Fruit fly (Drosophila melanogaster): Measurements from ENCODE around the gene CG42832.

- TF ChIP-seq psq (optimal IDR thresholded peaks at IDR 0.05) (no peak), ttk (optimal IDR thresholded peaks at IDR 0.05) (no peak), Myc (optimal IDR thresholded peaks at IDR 0.05) (no peak), Sin3A (optimal IDR thresholded peaks at IDR 0.05) (no peak), insv (optimal IDR thresholded peaks at IDR 0.05) (no peak)
Observed at dm6 chr3L:11624281-11624680, 14.3 kb downstream of the CG42832 start, which contains the start of gene Akr1B.
